Fruit fly (Drosophila melanogaster) whole organism, prepupa: ENCODE results near the gene Rbm13.

Experiments used
- Blimp-1 ChIP-seq: fragments of 200-800 bp; sonication (Bioruptor generic); optimal IDR thresholded peaks from 3 replicates; lab custom pipeline; 2017; ENCODE audit warnings: missing biosample characterization, missing genetic modification characterization, mild to moderate bottlenecking, moderate library complexity, missing genetic modification reagents
- CG10631 ChIP-seq: fragments of 200-800 bp; sonication (Bioruptor generic); optimal IDR thresholded peaks from 2 replicates; lab custom pipeline; 2016; ENCODE audit warnings: missing biosample characterization, missing genetic modification characterization
- CG16779 ChIP-seq: fragments of 200-800 bp; sonication (Bioruptor generic); optimal IDR thresholded peaks from 3 replicates; lab custom pipeline; 2017; ENCODE audit warnings: missing biosample characterization, mild to moderate bottlenecking, missing genetic modification characterization
- CG8632 ChIP-seq: fragments of 200-800 bp; sonication (Bioruptor generic); optimal IDR thresholded peaks from 3 replicates; lab custom pipeline; 2016; ENCODE audit warnings: missing biosample characterization, missing genetic modification characterization
- Eip78C ChIP-seq: fragments of 200-800 bp; sonication (Bioruptor generic); peaks from one replicate; lab custom pipeline; 2016; ENCODE audit warnings: missing biosample characterization, missing genetic modification characterization
- Eip93F ChIP-seq: fragments of 200-800 bp; sonication (Bioruptor generic); optimal IDR thresholded peaks from 2 replicates; lab custom pipeline; 2016; ENCODE audit warnings: missing biosample characterization, mild to moderate bottlenecking, missing genetic modification characterization
- OdsH ChIP-seq: fragments of 200-800 bp; sonication (Bioruptor generic); optimal IDR thresholded peaks from 3 replicates; lab custom pipeline; 2016; ENCODE audit warnings: missing biosample characterization, missing genetic modification characterization
- Sox102F ChIP-seq: fragments of 200-800 bp; sonication (Bioruptor generic); optimal IDR thresholded peaks from 2 replicates; lab custom pipeline; 2016; ENCODE audit warnings: missing biosample characterization, mild to moderate bottlenecking, missing genetic modification characterization
- achi ChIP-seq: fragments of 200-800 bp; sonication (Bioruptor generic); optimal IDR thresholded peaks from 3 replicates; lab custom pipeline; 2016; ENCODE audit warnings: missing biosample characterization, missing genetic modification characterization
- spab ChIP-seq: fragments of 200-800 bp; sonication (Bioruptor generic); optimal IDR thresholded peaks from 2 replicates; lab custom pipeline; 2017; ENCODE audit warnings: missing biosample characterization, mild to moderate bottlenecking, missing genetic modification characterization, missing genetic modification reagents
- topi ChIP-seq: fragments of 200-800 bp; sonication (Bioruptor generic); optimal IDR thresholded peaks from 3 replicates; lab custom pipeline; 2016; ENCODE audit warnings: missing biosample characterization, missing genetic modification characterization

- TF ChIP-seq Blimp-1 (GFP tag; lab: Kevin White, UChicago) (no peak), Eip93F (no peak), spab (GFP tag; lab: Kevin White, UChicago) (no peak), CG16779 (no peak), achi (no peak), OdsH (no peak), Eip78C (GFP tag; lab: Kevin White, UChicago) (peak; percentile 60), CG8632 (no peak), CG10631 (GFP tag; lab: Kevin White, UChicago) (no peak), topi (GFP tag; lab: Kevin White, UChicago) (no peak), Sox102F (GFP tag; lab: Kevin White, UChicago) (no peak)
Measured at dm6 chrX:8883954-8884353, 17.5 kb upstream of the Rbm13 start.
